Worm (Caenorhabditis elegans) whole organism, L4/young adult: Measurements from ENCODE around the gene vha-1.

Source experiments
- W03F9.2 ChIP-seq: fragments of 150-350 bp; optimal IDR thresholded peaks from 2 replicates; lab custom pipeline; 2014; ENCODE audit warnings: missing biosample characterization, missing genetic modification characterization
- dao-5 ChIP-seq: sonication (generic microtip); optimal IDR thresholded peaks from 2 replicates; lab custom pipeline; 2016; ENCODE audit warnings: missing genotype, missing genetic modification characterization, moderate library complexity, missing compliant biosample characterization
- him-1 ChIP-seq: sonication (generic microtip); optimal IDR thresholded peaks from 2 replicates; lab custom pipeline; 2016; ENCODE audit warnings: missing genotype, missing genetic modification reagents, missing genetic modification characterization, missing compliant biosample characterization

The vha-1 gene

DNA sequence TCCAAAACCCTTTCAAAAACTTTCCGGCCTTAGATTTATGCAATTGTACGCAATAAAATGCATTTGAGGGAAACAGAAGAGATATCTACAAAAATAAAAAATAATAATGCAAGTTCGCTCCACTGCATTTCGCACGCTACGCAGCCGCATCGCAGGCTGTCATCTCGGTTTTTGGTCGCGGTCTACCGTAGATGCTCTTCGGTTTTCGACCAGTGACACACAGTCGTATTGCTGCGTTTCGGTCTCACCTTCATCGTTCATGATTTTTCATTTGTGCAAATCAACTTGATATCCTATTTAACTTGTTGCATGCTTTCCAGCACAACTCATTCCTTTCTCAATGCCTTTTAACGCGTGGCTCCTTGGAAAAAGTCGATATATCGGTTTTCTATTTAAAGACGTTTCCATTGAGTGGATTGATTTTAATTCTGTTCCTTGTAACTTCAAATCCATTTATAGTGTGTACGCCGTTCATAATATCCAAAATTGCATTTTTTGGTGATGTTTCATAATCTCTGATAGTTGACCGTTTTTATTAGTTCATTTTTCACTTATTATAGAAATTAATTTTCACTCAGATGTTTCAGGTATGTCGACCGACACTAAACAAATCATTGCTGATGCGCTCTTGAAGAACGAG, at the start of gene vha-1:
TSS of gene vha-1 (plus strand) at position 590 of the 640 bp plus-strand sequence.
- TF ChIP-seq him-1 (tag; lab: Kevin White, UChicago) (peak; percentile 63), W03F9.2 (peak; percentile 87), dao-5 (no peak)

DNA sequence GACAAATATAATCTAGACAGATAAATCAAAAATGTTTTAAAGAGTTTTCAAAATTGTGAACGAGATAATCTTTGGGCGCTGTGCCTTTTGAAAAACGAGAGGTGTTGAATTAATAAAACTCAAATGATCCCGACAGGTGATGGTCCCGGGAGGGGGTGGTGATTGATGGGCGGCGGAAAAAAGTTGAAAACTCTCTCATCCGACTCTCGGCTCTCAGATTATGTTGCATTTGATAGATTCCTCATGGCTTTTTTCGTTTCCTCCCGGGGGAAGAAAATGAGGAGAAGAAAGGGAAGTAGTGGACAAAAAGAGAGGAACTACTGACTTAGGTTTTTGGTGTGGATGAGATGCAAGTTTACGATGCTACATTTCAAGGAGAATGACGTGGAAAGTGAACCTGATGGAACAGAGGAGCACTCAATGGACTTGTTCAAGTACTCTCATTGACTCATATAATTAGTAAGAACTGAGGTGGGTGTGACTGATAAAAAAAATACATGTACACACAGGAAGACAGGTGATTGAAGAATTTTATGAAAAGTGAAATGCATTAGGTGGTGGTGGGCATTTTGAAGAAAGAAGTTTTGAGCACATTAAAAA, 49.6 kb upstream of the vha-1 start:
- TF ChIP-seq W03F9.2 (no peak), dao-5 (no peak), him-1 (tag; lab: Kevin White, UChicago) (no peak)

DNA sequence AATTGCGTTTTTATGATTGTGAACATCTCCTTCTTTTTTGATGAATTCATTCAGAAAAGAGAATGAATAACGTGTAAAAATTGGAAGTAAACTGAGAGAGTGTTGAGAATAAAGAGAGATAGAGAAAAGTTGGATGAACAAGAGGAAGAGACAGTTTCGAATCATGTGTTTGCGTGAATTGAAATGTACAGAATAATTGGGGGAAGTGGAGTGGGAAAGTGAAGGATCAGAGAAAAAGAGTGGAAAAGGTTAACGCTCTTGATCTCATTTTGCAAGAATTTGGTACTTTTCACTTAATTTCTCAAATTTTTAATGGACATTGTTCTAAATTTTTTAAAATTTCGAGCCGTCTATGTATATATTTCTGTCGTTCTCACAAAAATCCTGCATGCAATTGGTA, 47.7 kb upstream of the vha-1 start:
- TF ChIP-seq W03F9.2, result no peak
- TF ChIP-seq him-1 (tag; lab: Kevin White, UChicago), result no peak
- no peak for TF ChIP-seq dao-5

DNA sequence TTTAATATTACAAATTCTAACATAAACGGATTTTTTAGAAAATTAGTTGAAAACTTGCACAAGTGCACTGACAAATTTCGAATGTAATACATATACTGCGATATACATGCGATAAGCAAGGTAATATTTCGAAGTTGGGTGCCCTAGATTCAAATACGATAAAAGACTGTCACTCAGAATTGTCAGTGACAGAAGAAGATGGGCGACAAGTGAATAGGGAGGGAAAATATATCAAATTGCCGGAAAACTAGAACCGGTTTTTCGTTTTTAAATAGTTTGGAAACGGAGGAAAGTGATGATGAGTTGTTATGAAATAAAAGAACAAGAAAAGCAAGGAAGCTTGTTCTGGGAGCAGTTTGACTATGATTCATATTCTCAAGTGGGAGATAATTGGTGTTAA, 47.0 kb upstream of the vha-1 start:
- TF ChIP-seq dao-5 (no peak), him-1 (tag; lab: Kevin White, UChicago) (no peak), W03F9.2 (no peak)

DNA sequence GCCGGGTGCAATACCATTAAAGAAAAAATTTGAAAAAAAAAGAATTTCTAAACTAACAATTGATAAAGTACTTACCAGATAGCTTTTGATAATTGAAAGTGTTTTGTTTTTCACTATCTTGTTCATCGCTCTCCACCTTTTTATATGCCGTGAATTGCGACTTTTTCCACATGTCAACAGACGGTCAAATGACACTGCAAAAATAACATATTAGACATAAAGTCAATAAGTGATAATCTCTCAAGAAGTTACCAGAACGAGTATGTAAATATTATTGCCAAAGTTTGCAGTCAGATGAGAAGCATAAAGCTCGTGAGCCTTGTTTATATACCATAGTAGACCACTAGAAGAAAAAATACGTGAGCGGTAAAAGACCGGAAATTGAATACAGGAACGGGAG, 45.2 kb upstream of the vha-1 start, which contains the start of gene dao-6:
TSS of gene dao-6 (minus strand) at position 345 of the 400 bp plus-strand sequence.
- TF ChIP-seq W03F9.2, result no peak
- no peak for TF ChIP-seq dao-5
- TF ChIP-seq him-1 (tag; lab: Kevin White, UChicago), result no peak

DNA sequence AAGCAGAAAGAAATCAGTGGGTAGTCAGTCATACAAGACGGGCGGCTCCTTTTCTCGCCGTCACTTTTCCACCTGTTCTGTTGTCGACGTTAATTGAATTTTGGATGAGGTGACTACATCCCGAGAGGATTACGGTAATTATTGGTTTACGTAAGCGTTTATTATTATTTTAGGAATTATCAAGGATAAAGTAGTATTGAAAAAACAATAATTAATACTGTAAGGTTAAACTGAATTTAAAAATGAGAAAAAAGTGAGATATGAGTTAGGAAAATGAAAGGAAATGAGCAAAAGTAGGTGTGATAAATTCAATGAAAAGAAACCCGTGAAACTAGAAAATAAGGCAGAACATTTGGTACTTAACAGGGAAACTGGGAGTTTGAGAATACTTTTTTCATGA, 42.1 kb upstream of the vha-1 start, which contains the start of gene hlh-4:
TSS of gene hlh-4 (minus strand) at position 101 of the 400 bp plus-strand sequence.
- no peak for TF ChIP-seq W03F9.2
- TF ChIP-seq dao-5, result no peak

DNA sequence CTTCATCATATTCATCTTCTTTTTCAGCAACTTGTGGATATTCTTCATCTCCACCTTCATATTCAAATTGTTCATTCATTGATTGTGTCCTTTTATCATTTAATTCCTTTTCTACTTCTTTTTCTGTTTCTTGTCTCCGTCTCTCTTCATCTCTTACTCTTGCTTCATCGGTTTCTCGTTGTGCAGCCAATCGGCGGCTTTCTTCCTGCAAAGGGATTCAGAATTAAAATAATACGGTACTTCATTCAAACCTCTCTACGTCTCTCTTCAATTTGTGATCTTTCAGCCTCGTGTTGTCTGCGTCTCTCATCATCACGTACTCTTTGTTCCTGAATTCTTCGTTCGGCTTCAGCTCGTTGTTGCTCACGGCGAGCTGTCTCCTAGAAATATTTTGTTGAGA, 40.4 kb upstream of the vha-1 start:
- TF ChIP-seq dao-5, result no peak

DNA sequence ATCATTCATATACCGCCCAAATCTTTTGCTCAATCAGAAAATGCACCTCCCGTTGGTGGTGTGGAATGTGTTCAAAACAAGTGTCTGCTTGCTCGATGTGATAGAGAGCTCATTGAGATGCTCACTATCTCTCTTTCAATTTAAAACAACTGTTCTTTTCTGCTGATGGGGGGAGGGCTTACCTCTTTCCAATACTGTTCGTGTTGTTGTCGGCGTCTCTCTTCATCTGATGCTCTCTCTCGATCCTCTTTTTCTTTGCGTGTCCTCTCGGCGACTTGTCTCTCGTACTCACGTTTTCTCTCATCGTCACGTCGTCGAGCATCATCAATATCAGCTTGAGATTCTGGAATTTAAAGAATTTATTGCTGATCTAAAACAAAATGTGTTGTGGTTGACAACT, 39.1 kb upstream of the vha-1 start:
- TF ChIP-seq him-1 (tag; lab: Kevin White, UChicago) (no peak), dao-5 (no peak), W03F9.2 (no peak)

DNA sequence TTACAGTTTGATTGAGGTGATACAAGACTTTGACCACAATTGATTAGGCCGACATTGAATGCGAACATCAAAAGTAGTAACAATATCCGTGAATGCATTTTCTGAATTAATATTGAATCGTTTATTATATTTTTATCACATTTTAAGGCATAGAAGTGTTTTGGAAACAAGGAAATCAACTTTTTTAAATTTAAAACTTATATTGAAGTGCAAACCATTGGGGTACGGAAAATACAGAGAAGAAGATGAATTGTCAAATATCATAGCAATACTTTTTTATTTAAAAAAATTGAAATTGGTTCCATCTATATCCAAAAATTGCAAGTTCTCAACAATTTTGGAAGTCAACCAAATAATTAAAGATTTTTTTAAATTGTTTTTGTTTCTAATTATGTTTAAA, 37.8 kb upstream of the vha-1 start, which contains the start of gene T05G5.1:
TSS of gene T05G5.1 (minus strand) at position 101 of the 400 bp plus-strand sequence.
- TF ChIP-seq W03F9.2 (no peak), dao-5 (no peak), him-1 (tag; lab: Kevin White, UChicago) (no peak)

DNA sequence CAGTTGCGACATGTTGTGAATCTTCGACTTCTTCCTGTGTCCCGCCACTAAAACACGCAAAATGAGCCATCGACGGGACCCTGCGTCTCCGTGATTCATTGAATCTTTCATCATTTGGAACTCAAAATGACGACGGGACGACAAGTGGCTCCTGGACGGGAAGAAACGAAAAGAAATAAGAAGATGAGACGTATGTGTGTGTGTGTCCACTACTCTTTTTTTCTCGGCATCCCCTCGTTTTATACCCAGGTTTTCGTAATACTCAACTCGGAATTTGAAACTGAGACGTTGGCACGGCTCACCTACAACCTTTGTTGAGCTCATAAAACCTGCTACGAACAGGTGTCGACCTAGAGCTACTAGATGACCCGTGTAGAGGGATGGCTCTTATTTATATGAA, 36.5 kb upstream of the vha-1 start:
- TF ChIP-seq dao-5 (no peak), W03F9.2 (no peak), him-1 (tag; lab: Kevin White, UChicago) (no peak)

DNA sequence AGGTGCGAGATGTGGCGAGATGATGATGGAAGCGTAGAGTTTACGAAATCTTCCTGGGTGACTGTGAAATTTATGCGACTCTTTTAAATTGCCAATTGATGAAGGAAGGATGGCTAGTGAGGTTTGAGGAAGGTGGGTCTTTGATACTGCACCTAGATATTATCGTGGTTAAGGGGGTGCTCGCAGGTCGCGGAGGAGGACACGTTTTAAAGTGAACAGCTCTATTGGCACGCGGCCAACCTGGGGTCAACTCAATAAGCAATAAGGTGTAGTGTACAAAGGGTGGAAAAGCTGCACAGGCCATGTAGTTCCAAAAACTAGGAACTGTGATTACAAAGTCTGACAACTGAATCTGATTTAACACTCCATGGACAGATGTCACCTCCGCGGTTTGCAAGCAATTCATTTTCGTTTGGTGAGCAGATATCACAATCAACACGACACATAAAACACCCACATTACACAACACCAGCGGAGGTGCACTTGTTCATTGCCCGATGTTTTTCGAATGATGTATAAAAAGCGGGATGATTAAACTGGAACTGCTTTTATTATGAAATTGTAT, 35.6 kb upstream of the vha-1 start:
- TF ChIP-seq dao-5 (no peak), him-1 (tag; lab: Kevin White, UChicago) (no peak), W03F9.2 (no peak)

DNA sequence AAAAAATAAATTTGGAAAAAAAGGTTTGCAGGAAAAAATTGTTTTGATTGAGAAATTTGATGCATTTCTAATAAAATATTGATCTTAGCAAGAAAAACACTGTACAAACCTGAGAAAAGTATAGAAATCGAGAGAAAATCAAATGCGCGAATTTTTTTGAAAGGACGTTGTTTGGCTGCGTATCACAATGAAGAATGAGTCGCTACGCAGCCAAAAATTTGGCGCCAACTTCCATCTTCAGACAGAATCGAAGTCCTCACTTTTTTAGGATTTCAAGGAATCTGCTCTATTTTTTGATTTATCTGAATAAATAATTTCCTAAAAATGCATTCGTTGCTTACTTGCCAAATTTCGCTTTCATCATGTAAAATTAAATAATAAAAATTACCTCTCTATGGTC, 34.4 kb upstream of the vha-1 start:
- no peak for TF ChIP-seq dao-5
- no peak for TF ChIP-seq W03F9.2
- TF ChIP-seq him-1 (tag; lab: Kevin White, UChicago), result no peak

DNA sequence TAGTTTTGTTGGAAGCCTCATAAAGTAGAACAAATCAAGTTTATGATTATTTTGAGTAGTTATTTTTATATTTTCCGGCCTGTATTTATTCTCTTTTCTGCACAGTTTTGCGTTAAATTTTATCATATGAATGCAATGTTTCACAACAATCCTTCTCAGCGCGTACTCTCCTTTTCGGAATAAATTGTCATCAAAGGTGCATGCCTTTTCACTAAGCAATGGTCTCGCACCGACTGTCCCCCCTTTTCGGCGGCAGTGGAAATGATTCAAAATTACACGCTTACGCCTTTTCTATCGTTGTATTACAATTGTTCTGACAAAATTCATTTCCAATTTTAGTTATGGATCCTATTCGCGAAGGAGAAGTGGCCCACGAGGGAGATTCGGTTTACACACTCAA, 33.9 kb upstream of the vha-1 start, which contains the start of the genes iff-1 and cdk-1:
TSS of gene iff-1 (minus strand) at position 61 of the 400 bp plus-strand sequence.
TSS of gene cdk-1 (plus strand) at position 340 of the 400 bp plus-strand sequence.
- TF ChIP-seq dao-5, result no peak
- TF ChIP-seq him-1 (tag; lab: Kevin White, UChicago), result no peak
- no peak for TF ChIP-seq W03F9.2

DNA sequence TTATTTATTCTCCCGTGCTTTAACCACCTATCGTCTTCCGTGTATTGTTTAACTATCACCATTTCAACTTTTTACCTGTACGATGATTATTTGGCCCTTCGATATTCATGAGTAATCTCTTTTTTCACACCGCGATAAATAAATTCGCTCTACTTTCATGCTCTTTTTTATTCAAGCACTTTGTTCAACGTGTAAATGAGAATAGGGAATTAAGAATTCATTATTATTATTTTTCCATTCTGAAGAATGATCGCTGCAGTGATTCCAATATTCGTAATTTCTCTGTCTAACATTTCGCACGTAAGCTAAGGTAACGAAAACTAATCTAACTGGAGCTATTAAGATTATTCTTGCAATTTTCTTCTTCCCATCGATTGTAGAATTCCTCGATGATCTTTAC, 32.4 kb upstream of the vha-1 start, which contains the start of gene T05G5.4:
TSS of gene T05G5.4 (plus strand) at position 241 of the 400 bp plus-strand sequence.
- TF ChIP-seq him-1 (tag; lab: Kevin White, UChicago) (no peak), W03F9.2 (no peak), dao-5 (no peak)

DNA sequence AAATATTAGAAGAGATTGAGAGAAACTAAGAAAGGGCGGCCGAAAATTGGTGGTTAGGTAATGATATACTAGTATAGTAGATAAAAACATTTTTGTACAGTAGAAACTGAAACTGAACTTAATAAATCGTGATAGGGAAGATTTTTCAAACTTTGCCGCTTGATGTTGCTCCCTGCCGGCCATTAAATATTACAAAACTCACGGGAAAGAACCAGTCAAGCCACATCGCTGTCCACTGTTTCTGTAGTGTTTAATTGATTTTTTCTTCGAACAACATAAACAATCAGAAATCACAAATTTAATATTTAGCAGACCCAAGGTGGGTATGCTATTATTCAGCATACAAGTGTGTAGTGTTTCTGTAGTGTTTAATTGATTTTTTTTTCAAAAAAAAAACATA, 30.0 kb upstream of the vha-1 start, which contains the start of gene T05G5.5:
TSS of gene T05G5.5 (minus strand) at position 359 of the 400 bp plus-strand sequence.
- TF ChIP-seq dao-5 (no peak), W03F9.2 (no peak), him-1 (tag; lab: Kevin White, UChicago) (no peak)
